Worm (Caenorhabditis elegans): ENCODE results near the gene K10G4.3.

ce11 chrV:17251364-17251961, 13.3 kb downstream of the K10G4.3 start, which contains the start of gene Y61B8A.6:
- TF ChIP-seq madf-2 (tag; optimal IDR thresholded peaks at IDR 0.05) (no peak), lin-11 (tag; optimal IDR thresholded peaks at IDR 0.05) (no peak), che-1 (tag; optimal IDR thresholded peaks at IDR 0.05) (no peak), unc-42 (tag; optimal IDR thresholded peaks at IDR 0.05) (no peak), eyg-1 (tag; optimal IDR thresholded peaks at IDR 0.05) (no peak), elt-2 (tag; optimal IDR thresholded peaks at IDR 0.05) (no peak), pros-1 (tag; optimal IDR thresholded peaks at IDR 0.05) (no peak), dmd-4 (tag; optimal IDR thresholded peaks at IDR 0.05; ENCODE audit: borderline replicate concordance) (no peak), ceh-34 (tag; optimal IDR thresholded peaks at IDR 0.05) (no peak), C38D4.7 (GFP tag; optimal IDR thresholded peaks at IDR 0.05) (no peak), unc-86 (tag; optimal IDR thresholded peaks at IDR 0.05) (no peak)
